Fruit fly (Drosophila melanogaster): ENCODE data around the gene GV1.

The GV1 gene

dm6 chr3L:1777249-1777648 lies 33.1 kb upstream of the GV1 start, which contains the start of the genes CG2021 and mRpL46 (continued):
- peak in 1 of 2 experiments; percentile 76 for TF ChIP-seq Pdp1 (GFP tag; optimal IDR thresholded peaks at IDR 0.05)
- no peak for TF ChIP-seq CG1647 (GFP tag; optimal IDR thresholded peaks at IDR 0.05)
- TF ChIP-seq en (GFP tag; optimal IDR thresholded peaks at IDR 0.05): no peak
- no peak for TF ChIP-seq gfzf (GFP tag; optimal IDR thresholded peaks at IDR 0.05)
- peak; percentile 64 for TF ChIP-seq HLH4C (GFP tag; IDR thresholded peaks at IDR 0.05; ENCODE audit: partially characterized antibody)
- peak; percentile 7 for TF ChIP-seq Dp (GFP tag; optimal IDR thresholded peaks at IDR 0.05)
- TF ChIP-seq Sry-β (GFP tag; optimal IDR thresholded peaks at IDR 0.05): no peak
- no peak for TF ChIP-seq Lim3 (GFP tag; IDR thresholded peaks at IDR 0.05)
- peak; percentile 26 for TF ChIP-seq CG2116 (GFP tag; optimal IDR thresholded peaks at IDR 0.05)
- 0 out of 3 replicates have a peak, but pooled peaks have one; percentile 14 for TF ChIP-seq CG16813 (GFP tag; IDR thresholded peaks at IDR 0.05; ENCODE audit: partially characterized antibody)
- no peak for TF ChIP-seq dmrt99B (tag; optimal IDR thresholded peaks at IDR 0.05)
- TF ChIP-seq Max (GFP tag; optimal IDR thresholded peaks at IDR 0.05): no peak

DNA sequence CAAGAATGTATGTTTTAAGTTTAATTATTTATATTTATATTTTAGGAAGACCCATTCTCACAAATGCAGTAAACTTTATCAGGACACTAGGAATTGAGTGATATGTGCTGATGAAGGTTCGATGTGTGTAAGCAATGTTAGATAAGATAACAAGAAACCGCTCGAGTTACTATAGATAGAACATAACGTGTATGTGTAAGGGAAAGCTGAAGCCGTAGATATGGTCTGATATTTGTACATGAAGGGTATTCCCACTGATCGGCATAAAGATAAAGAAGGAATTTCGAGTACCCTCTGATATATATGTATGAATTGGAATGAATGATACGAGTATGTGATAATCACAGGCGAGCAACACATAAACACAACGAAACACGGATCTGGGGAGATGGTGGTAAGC lies 26.3 kb upstream of the GV1 start:
- TF ChIP-seq Dip2 (GFP tag; IDR thresholded peaks at IDR 0.05) (no peak), GATAe (GFP tag; conservative IDR thresholded peaks at IDR 0.05) (peak; percentile 73), Dfd (GFP tag; optimal IDR thresholded peaks at IDR 0.05) (no peak), CG6272 (GFP tag; IDR thresholded peaks at IDR 0.05) (no peak), wek (GFP tag; optimal IDR thresholded peaks at IDR 0.05) (peak; percentile 95), CG9876 (GFP tag; optimal IDR thresholded peaks at IDR 0.05) (no peak), sug (tag; optimal IDR thresholded peaks at IDR 0.05) (no peak), CG34376 (GFP tag; optimal IDR thresholded peaks at IDR 0.05) (peak; percentile 82), cg (GFP tag; optimal IDR thresholded peaks at IDR 0.05) (peak; percentile 28), CG14050 (GFP tag; IDR thresholded peaks at IDR 0.05) (no peak), run (tag; optimal IDR thresholded peaks at IDR 0.05) (no peak), Kr (GFP tag; optimal IDR thresholded peaks at IDR 0.05) (no peak), lab (GFP tag; optimal IDR thresholded peaks at IDR 0.05) (no peak), nom (GFP tag; optimal IDR thresholded peaks at IDR 0.05) (no peak), CG7357 (GFP tag; IDR thresholded peaks at IDR 0.05) (no peak), ERR (GFP tag; optimal IDR thresholded peaks at IDR 0.05) (no peak), z (GFP tag; IDR thresholded peaks at IDR 0.05) (peak; percentile 13; the same call in 1 of the 3 replicates), ci (GFP tag; IDR thresholded peaks at IDR 0.05) (no peak), CG10654 (GFP tag; optimal IDR thresholded peaks at IDR 0.05) (no peak), CG32772 (GFP tag; IDR thresholded peaks at IDR 0.05) (no peak), CG17385 (GFP tag; optimal IDR thresholded peaks at IDR 0.05) (no peak), nau (GFP tag; optimal IDR thresholded peaks at IDR 0.05) (no peak), Adf1 (GFP tag; IDR thresholded peaks at IDR 0.05) (no peak), CG7745 (tag; optimal IDR thresholded peaks at IDR 0.05) (no peak), mirr (GFP tag; optimal IDR thresholded peaks at IDR 0.05) (peak; percentile 72), so (GFP tag; IDR thresholded peaks at IDR 0.05) (no peak), pb (GFP tag; optimal IDR thresholded peaks at IDR 0.05) (no peak), btn (GFP tag; optimal IDR thresholded peaks at IDR 0.05) (no peak), CG8359 (GFP tag; optimal IDR thresholded peaks at IDR 0.05; ENCODE audit: borderline replicate concordance) (no peak), CG7839 (tag; optimal IDR thresholded peaks at IDR 0.05) (no peak), ken (GFP tag; IDR thresholded peaks at IDR 0.05) (no peak), Dref (GFP tag; IDR thresholded peaks at IDR 0.05) (no peak), exex (tag; optimal IDR thresholded peaks at IDR 0.05) (peak; percentile 68), grn (GFP tag; optimal IDR thresholded peaks at IDR 0.05) (peak; percentile 98), E2f1 (GFP tag; IDR thresholded peaks at IDR 0.05) (no peak), sd (tag; optimal IDR thresholded peaks at IDR 0.05) (peak; percentile 99), Scr (GFP tag; IDR thresholded peaks at IDR 0.05; ENCODE audit: partially characterized antibody) (no peak)
